Worm (Caenorhabditis elegans): Measurements from ENCODE around the gene nhr-182.

Gene nhr-182

ce11 chrV:2259750-2260149 is at the start of gene nhr-182:
TSS of gene nhr-182 (minus strand) at chrV:2259927.
- no peak for TF ChIP-seq syd-9 (tag; optimal IDR thresholded peaks at IDR 0.05)
- no peak for TF ChIP-seq ama-1 (optimal IDR thresholded peaks at IDR 0.05)
- TF ChIP-seq hlh-30 (tag; optimal IDR thresholded peaks at IDR 0.05; ENCODE audit: insufficient read depth), result no peak
- no peak for TF ChIP-seq unc-42 (tag; optimal IDR thresholded peaks at IDR 0.05)
- TF ChIP-seq K02D7.2 (tag; optimal IDR thresholded peaks at IDR 0.05), result no peak
- TF ChIP-seq pax-1 (tag; optimal IDR thresholded peaks at IDR 0.05), result no peak
- TF ChIP-seq sox-2 (GFP tag; IDR thresholded peaks at IDR 0.05), result no peak
- TF ChIP-seq tbx-2 (tag; optimal IDR thresholded peaks at IDR 0.05), result no peak
- no peak for TF ChIP-seq unc-3 (GFP tag; conservative IDR thresholded peaks at IDR 0.05)
- no peak for TF ChIP-seq unc-3 (tag; optimal IDR thresholded peaks at IDR 0.05)
- TF ChIP-seq ceh-14 (tag; optimal IDR thresholded peaks at IDR 0.05), result no peak
- TF ChIP-seq ceh-19 (GFP tag; optimal IDR thresholded peaks at IDR 0.05), result no peak
- TF ChIP-seq T23F11.4 (GFP tag; optimal IDR thresholded peaks at IDR 0.05), result no peak
- TF ChIP-seq ceh-45 (GFP tag; IDR thresholded peaks at IDR 0.05), result no peak
- TF ChIP-seq ceh-34 (tag; optimal IDR thresholded peaks at IDR 0.05), result no peak
- TF ChIP-seq zip-5 (tag; optimal IDR thresholded peaks at IDR 0.05), result no peak

- TF ChIP-seq fkh-6 (tag; optimal IDR thresholded peaks at IDR 0.05) (no peak), fkh-10 (GFP tag; optimal IDR thresholded peaks at IDR 0.05) (no peak), C38D4.7 (GFP tag; optimal IDR thresholded peaks at IDR 0.05) (no peak), pros-1 (tag; optimal IDR thresholded peaks at IDR 0.05) (no peak), ceh-6 (GFP tag; optimal IDR thresholded peaks at IDR 0.05) (no peak), ceh-30 (tag; optimal IDR thresholded peaks at IDR 0.05) (no peak), npax-4 (tag; optimal IDR thresholded peaks at IDR 0.05) (no peak), ceh-19 (GFP tag; optimal IDR thresholded peaks at IDR 0.05) (no peak), zip-5 (tag; optimal IDR thresholded peaks at IDR 0.05) (no peak), unc-55 (GFP tag; optimal IDR thresholded peaks at IDR 0.05) (no peak), ceh-48 (tag; optimal IDR thresholded peaks at IDR 0.05) (no peak), ceh-9 (tag; optimal IDR thresholded peaks at IDR 0.05) (no peak)
Measured at ce11 chrV:2308246-2308645, 48.5 kb upstream of the nhr-182 start.

ce11 chrV:2306383-2306782 is 46.7 kb upstream of the nhr-182 start:
- TF ChIP-seq elt-2 (tag; optimal IDR thresholded peaks at IDR 0.05) (no peak), unc-42 (tag; optimal IDR thresholded peaks at IDR 0.05) (no peak), F13H6.1 (tag; optimal IDR thresholded peaks at IDR 0.05) (no peak), ceh-19 (GFP tag; optimal IDR thresholded peaks at IDR 0.05) (no peak), eyg-1 (tag; optimal IDR thresholded peaks at IDR 0.05) (no peak), sox-2 (GFP tag; IDR thresholded peaks at IDR 0.05) (no peak), lin-11 (tag; optimal IDR thresholded peaks at IDR 0.05) (no peak), nhr-232 (tag; optimal IDR thresholded peaks at IDR 0.05) (no peak), rnt-1 (tag; optimal IDR thresholded peaks at IDR 0.05) (no peak), che-1 (tag; optimal IDR thresholded peaks at IDR 0.05) (no peak)

ce11 chrV:2303775-2304174 is 44.0 kb upstream of the nhr-182 start, which contains the start of gene irld-15:
TSS of gene irld-15 (minus strand) at chrV:2303875.
- no peak for TF ChIP-seq pqm-1 (tag; optimal IDR thresholded peaks at IDR 0.05)
- TF ChIP-seq ceh-31 (tag; optimal IDR thresholded peaks at IDR 0.05), result no peak
- no peak for TF ChIP-seq che-1 (tag; optimal IDR thresholded peaks at IDR 0.05)
- no peak for TF ChIP-seq tbx-2 (tag; optimal IDR thresholded peaks at IDR 0.05)
- TF ChIP-seq Y22D7AL.16 (tag; optimal IDR thresholded peaks at IDR 0.05), result no peak
- TF ChIP-seq madf-2 (tag; optimal IDR thresholded peaks at IDR 0.05), result no peak
- TF ChIP-seq fax-1 (tag; optimal IDR thresholded peaks at IDR 0.05), result no peak
- no peak for TF ChIP-seq lim-6 (tag; optimal IDR thresholded peaks at IDR 0.05)
- TF ChIP-seq hlh-6 (tag; optimal IDR thresholded peaks at IDR 0.05), result no peak
- no peak for TF ChIP-seq elt-4 (tag; optimal IDR thresholded peaks at IDR 0.05)
- TF ChIP-seq C38D4.7 (GFP tag; optimal IDR thresholded peaks at IDR 0.05), result no peak
- no peak for TF ChIP-seq hlh-15 (tag; optimal IDR thresholded peaks at IDR 0.05)

Measured in whole organism, late embryonic.